Worm (Caenorhabditis elegans) whole organism, late embryonic: Measurements from ENCODE around the gene M04D8.7.
"Not testable (repeated sequence)": the region's sequence is repeated elsewhere in the genome, so short reads cannot be mapped to it uniquely, and the experiment has no call there.

Experiments
- F13H6.1 ChIP-seq: sonication (generic microtip); optimal IDR thresholded peaks from 2 replicates; lab custom pipeline; 2016; ENCODE audit warnings: missing genetic modification characterization, missing compliant biosample characterization
- T23F11.4 ChIP-seq: fragments of 200-800 bp; sonication (Bioruptor generic); optimal IDR thresholded peaks from 2 replicates; lab custom pipeline; 2018; ENCODE audit warnings: mild to moderate bottlenecking, missing genetic modification characterization, missing compliant biosample characterization
- Y22D7AL.16 ChIP-seq: sonication (generic microtip); optimal IDR thresholded peaks from 2 replicates; lab custom pipeline; 2016; ENCODE audit warnings: missing genetic modification characterization, missing compliant biosample characterization
- ama-1 ChIP-seq: fragments of 150-350 bp; optimal IDR thresholded peaks from 2 replicates; lab custom pipeline; 2014
- ceh-14 ChIP-seq: sonication (generic microtip); optimal IDR thresholded peaks from 2 replicates; lab custom pipeline; 2016; ENCODE audit warnings: missing genotype, missing genetic modification characterization, missing compliant biosample characterization
- ceh-30 ChIP-seq: fragments of 150-350 bp; optimal IDR thresholded peaks from 2 replicates; lab custom pipeline; 2014; ENCODE audit warnings: missing biosample characterization, missing genetic modification characterization
- ceh-48 ChIP-seq: sonication (generic microtip); optimal IDR thresholded peaks from 2 replicates; lab custom pipeline; 2016; ENCODE audit warnings: missing genetic modification characterization, inconsistent platforms, missing compliant biosample characterization
- che-1 ChIP-seq: sonication (generic microtip); optimal IDR thresholded peaks from 2 replicates; lab custom pipeline; 2016; ENCODE audit warnings: mild to moderate bottlenecking, missing genetic modification characterization, missing compliant biosample characterization
- dmd-4 ChIP-seq: sonication (generic microtip); optimal IDR thresholded peaks from 2 replicates; lab custom pipeline; 2016; ENCODE audit warnings: borderline replicate concordance, missing genetic modification characterization, missing compliant biosample characterization
- dve-1 ChIP-seq: sonication (generic microtip); optimal IDR thresholded peaks from 2 replicates; lab custom pipeline; 2017; ENCODE audit warnings: antibody characterized with exemption, mild to moderate bottlenecking, missing genetic modification characterization, missing compliant biosample characterization
- elt-2 ChIP-seq: sonication (generic microtip); optimal IDR thresholded peaks from 2 replicates; lab custom pipeline; 2016; ENCODE audit warnings: missing genetic modification reagents, missing genetic modification characterization, missing compliant biosample characterization
- eyg-1 ChIP-seq: sonication (generic microtip); optimal IDR thresholded peaks from 2 replicates; lab custom pipeline; 2016; ENCODE audit warnings: missing genotype, missing genetic modification characterization, missing compliant biosample characterization
- fkh-10 ChIP-seq: fragments of 150-350 bp; optimal IDR thresholded peaks from 2 replicates; lab custom pipeline; 2014; ENCODE audit warnings: missing biosample characterization, missing genetic modification reagents, missing genetic modification characterization
- hlh-13 ChIP-seq: fragments of 200-800 bp; sonication (Bioruptor generic); optimal IDR thresholded peaks from 2 replicates; lab custom pipeline; 2018; ENCODE audit warnings: mild to moderate bottlenecking, missing genetic modification characterization, missing compliant biosample characterization
- hlh-15 ChIP-seq: sonication (generic microtip); optimal IDR thresholded peaks from 2 replicates; lab custom pipeline; 2016; ENCODE audit warnings: missing genetic modification characterization, missing compliant biosample characterization
- hlh-30 ChIP-seq: sonication (generic microtip); optimal IDR thresholded peaks from 2 replicates; lab custom pipeline; 2017; ENCODE audit warnings: antibody characterized with exemption, missing genetic modification characterization, missing compliant biosample characterization; ENCODE audit not compliant: insufficient read depth
- hlh-8 ChIP-seq: sonication (generic microtip); optimal IDR thresholded peaks from 2 replicates; lab custom pipeline; 2016; ENCODE audit warnings: missing genotype, missing genetic modification characterization, missing compliant biosample characterization
- lim-6 ChIP-seq: sonication (generic microtip); optimal IDR thresholded peaks from 2 replicates; lab custom pipeline; 2016; ENCODE audit warnings: missing genetic modification characterization, missing compliant biosample characterization
- lin-11 ChIP-seq: fragments of 200-800 bp; sonication (Bioruptor generic); optimal IDR thresholded peaks from 2 replicates; lab custom pipeline; 2018; ENCODE audit warnings: mild to moderate bottlenecking, missing genetic modification characterization, missing compliant biosample characterization
- madf-2 ChIP-seq: sonication (generic microtip); optimal IDR thresholded peaks from 2 replicates; lab custom pipeline; 2017; ENCODE audit warnings: missing genetic modification characterization, missing compliant biosample characterization
- nhr-232 ChIP-seq: sonication (generic microtip); optimal IDR thresholded peaks from 2 replicates; lab custom pipeline; 2016; ENCODE audit warnings: missing genetic modification characterization, missing compliant biosample characterization
- odd-2 ChIP-seq: sonication (generic microtip); optimal IDR thresholded peaks from 2 replicates; lab custom pipeline; 2017; ENCODE audit warnings: antibody characterized with exemption, mild to moderate bottlenecking, missing genetic modification characterization, missing compliant biosample characterization
- pag-3 ChIP-seq: sonication (generic microtip); optimal IDR thresholded peaks from 2 replicates; lab custom pipeline; 2016; ENCODE audit warnings: missing compliant biosample characterization, missing genetic modification characterization, borderline replicate concordance
- pqm-1 ChIP-seq: sonication (generic microtip); optimal IDR thresholded peaks from 2 replicates; lab custom pipeline; 2016; ENCODE audit warnings: missing genetic modification characterization, missing compliant biosample characterization
- ref-2 ChIP-seq: sonication (generic microtip); optimal IDR thresholded peaks from 2 replicates; lab custom pipeline; 2016; ENCODE audit warnings: missing genetic modification characterization, missing compliant biosample characterization
- sdc-2 ChIP-seq: sonication (generic microtip); optimal IDR thresholded peaks from 2 replicates; lab custom pipeline; 2016; ENCODE audit warnings: missing genotype, missing genetic modification characterization, missing compliant biosample characterization
- syd-9 ChIP-seq: sonication (generic microtip); optimal IDR thresholded peaks from 2 replicates; lab custom pipeline; 2016; ENCODE audit warnings: mild to moderate bottlenecking, missing genetic modification characterization, moderate library complexity, missing compliant biosample characterization
- tbx-7 ChIP-seq: sonication (generic microtip); optimal IDR thresholded peaks from 2 replicates; lab custom pipeline; 2016; ENCODE audit warnings: missing genotype, missing genetic modification characterization, missing compliant biosample characterization
- unc-42 ChIP-seq: sonication (generic microtip); optimal IDR thresholded peaks from 2 replicates; lab custom pipeline; 2016; ENCODE audit warnings: missing genotype, missing genetic modification characterization, missing compliant biosample characterization
- zip-5 ChIP-seq: sonication (generic microtip); optimal IDR thresholded peaks from 2 replicates; lab custom pipeline; 2016; ENCODE audit warnings: missing genetic modification characterization, missing compliant biosample characterization

Gene M04D8.7

DNA sequence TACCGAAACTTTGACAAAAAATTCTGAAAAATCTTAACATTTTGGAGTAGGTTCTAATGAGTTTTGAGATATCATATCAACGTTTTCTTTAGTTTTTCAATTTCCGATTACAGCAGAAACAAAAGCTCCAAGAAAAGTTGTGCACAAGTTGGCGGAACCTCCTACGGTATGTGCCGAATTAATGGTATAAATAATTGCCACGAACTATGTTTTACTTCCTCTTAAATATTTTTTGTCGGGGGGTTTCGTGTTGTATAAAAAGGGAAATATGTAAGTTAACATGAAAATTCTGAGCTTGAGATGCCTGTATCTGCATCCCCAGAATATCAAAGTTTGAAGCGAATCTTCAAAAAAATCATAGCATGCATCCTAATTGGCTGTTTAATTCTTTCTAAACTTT, 3.4 kb upstream of the M04D8.7 start, which contains the start of gene M04D8.8:
Gene M04D8.8, plus strand, starts transcription at position 301 of the 400 bp plus-strand sequence.
- TF ChIP-seq Y22D7AL.16 (tag; lab: Kevin White, UChicago) = no peak
- no peak for TF ChIP-seq unc-42
- TF ChIP-seq syd-9 (tag; lab: Kevin White, UChicago) = no peak
- no peak for TF ChIP-seq dmd-4 (tag; lab: Kevin White, UChicago)
- no peak for TF ChIP-seq hlh-8 (tag; lab: Kevin White, UChicago)
- no peak for TF ChIP-seq hlh-13
- no peak for TF ChIP-seq hlh-15 (tag; lab: Kevin White, UChicago)

DNA sequence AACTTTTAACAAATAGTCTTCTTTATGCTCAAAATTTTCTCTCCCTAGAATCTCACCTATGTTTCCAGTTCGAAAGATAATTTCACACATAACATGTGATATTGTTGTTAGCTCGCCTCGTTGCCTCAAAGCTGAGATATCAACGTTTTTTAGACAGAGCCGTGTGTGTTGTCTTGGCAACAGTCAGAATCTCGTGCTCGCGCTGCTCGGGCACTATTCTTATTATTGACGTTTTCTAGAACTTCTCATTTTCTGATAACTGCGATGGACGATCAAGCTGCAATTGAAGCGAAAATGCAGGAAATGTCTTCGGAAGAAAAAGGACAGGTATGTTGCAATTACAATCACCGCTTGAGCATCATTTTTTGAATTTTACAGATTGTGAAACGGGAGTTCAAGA, 1.5 kb upstream of the M04D8.7 start, which contains the start of gene xbx-3:
Gene xbx-3, plus strand, starts transcription at position 163 of the 400 bp plus-strand sequence.
- TF ChIP-seq F13H6.1 (no peak), ref-2 (tag; lab: Kevin White, UChicago) (no peak), dve-1 (tag; lab: Kevin White, UChicago) (no peak), pag-3 (tag; lab: Kevin White, UChicago) (no peak), T23F11.4 (GFP tag; lab: Kevin White, UChicago) (no peak), lim-6 (tag; lab: Kevin White, UChicago) (no peak), fkh-10 (GFP tag; lab: Kevin White, UChicago) (no peak), madf-2 (tag; lab: Kevin White, UChicago) (no peak), nhr-232 (tag; lab: Kevin White, UChicago) (no peak)

DNA sequence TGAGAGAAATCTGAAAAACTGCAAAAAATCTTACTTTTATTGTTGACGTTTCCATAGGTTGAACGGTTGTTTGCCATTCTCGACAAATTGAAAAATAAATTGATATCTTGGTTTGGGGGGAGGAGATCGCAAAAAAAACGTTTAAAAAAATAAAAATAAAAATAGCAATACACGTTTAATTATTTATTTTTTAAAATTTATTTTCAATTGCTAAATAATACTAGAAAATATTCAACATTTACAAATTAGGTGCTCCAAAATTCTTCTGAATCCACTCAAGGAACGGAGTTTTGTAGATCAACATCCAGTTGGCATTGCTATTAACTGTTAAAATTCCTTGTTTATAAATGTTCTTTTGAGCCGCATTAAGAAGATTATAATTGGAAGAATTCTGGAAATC, 2.8 kb downstream of the M04D8.7 start, which contains the start of gene T16G12.7:
Gene T16G12.7, minus strand, starts transcription at position 101 of the 400 bp plus-strand sequence.
- TF ChIP-seq eyg-1 (tag; lab: Kevin White, UChicago) (no peak), ceh-14 (tag; lab: Kevin White, UChicago) (no peak), ceh-48 (no peak), ama-1 (lab: Kevin White, UChicago) (no peak), pqm-1 (tag; lab: Kevin White, UChicago) (no peak), odd-2 (tag; lab: Kevin White, UChicago) (no peak), tbx-7 (tag; lab: Kevin White, UChicago) (no peak), lin-11 (tag; lab: Kevin White, UChicago) (no peak), sdc-2 (tag; lab: Kevin White, UChicago) (no peak), elt-2 (tag; lab: Kevin White, UChicago) (no peak)

DNA sequence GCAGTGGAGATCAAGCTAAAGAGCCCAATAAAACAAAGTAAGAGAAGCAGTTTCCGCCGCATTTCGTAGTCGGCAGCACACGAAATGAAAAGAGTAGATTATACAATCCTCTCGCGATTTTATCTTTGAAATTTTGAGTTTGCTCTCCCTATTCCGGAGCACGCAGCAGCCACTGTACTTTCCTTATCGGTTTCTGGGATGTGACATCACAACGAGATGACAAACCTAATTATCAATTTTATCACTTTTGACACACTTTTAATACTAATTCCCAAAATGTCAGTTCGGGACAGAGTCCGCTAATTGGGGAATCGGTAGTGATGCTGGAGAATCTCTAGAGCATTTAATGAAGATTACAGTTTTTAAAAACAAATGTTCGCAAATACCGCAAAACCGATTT, 12.4 kb downstream of the M04D8.7 start, which contains the start of gene T16G12.1:
Gene T16G12.1, minus strand, starts transcription at position 176 of the 400 bp plus-strand sequence.
- no peak for TF ChIP-seq hlh-8 (tag; lab: Kevin White, UChicago)
- TF ChIP-seq elt-2 (tag; lab: Kevin White, UChicago) = peak; percentile 53

DNA sequence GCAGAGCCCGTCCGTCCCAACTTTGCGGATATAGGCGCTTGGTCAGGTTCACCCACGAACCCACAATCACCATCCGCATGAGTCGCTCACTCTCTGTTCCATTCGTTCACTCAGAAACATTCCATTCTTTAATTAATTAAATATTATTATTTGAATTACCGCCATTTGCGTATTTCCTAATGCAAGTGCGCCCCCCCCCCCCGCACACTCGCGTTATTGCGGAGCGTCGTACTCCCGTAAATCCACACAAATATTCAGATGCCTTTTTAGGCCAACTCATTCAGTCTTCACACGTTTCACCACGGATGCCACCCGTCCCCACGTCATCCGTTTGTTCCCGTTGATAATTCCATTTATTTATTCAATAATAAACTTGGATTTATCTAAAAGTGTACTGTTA, 13.1 kb downstream of the M04D8.7 start, which contains the start of gene T16G12.3:
Gene T16G12.3, plus strand, starts transcription at position 301 of the 400 bp plus-strand sequence.
- TF ChIP-seq zip-5, ceh-30, hlh-30 (tag; lab: Kevin White, UChicago): not testable (repeated sequence)
- TF ChIP-seq, all 69 proteins: peak for 0; not testable (repeated sequence) for 69

DNA sequence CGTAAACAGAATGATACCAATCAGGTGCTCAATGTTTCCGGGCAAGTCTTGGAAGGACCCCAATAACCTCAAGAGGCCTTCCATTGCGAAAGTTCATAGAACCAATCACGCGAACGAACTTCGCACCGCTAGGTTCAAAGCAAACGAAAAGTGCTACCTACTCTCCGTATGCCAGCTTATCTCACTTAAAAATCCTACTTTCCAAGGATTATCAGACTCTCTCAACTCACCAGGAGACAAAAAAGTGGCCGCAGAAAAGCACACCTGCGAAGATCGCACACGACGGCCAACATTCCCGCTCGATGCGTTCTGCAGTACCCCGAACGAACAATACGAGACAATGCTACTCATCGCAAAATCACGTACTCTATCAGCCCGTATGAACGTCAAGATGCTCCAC, 16.1 kb downstream of the M04D8.7 start, which contains the start of gene T16G12.12:
Gene T16G12.12, plus strand, starts transcription at position 301 of the 400 bp plus-strand sequence.
- TF ChIP-seq che-1 (tag; lab: Kevin White, UChicago); hlh-13; lin-11 (tag; lab: Kevin White, UChicago): not testable (repeated sequence)
